Worm (Caenorhabditis elegans): ENCODE results near the gene C55A6.11.

DNA sequence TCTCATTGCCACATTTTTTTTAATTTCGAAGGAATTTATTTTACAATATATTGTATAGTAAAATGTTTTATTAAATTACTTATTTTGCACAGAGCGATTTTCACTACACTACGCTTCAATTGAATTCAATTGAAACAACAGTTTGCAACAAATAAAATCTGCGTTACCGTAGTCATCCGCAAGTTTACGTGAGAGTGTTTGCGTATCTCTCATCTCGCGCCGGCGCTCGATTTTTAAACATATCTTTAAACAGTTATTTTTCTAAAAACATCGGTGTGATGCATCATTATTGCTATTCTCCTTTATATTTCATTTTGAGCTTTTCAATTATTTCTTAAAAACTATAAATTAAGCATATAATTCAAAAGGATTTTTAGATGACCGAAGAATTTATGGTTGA, 33.9 kb downstream of the C55A6.11 start, which contains the start of gene duo-1:
- TF ChIP-seq B0310.2 (tag; optimal IDR thresholded peaks at IDR 0.05) (no peak), ama-1 (optimal IDR thresholded peaks at IDR 0.05) (no peak), ceh-13 (GFP tag; optimal IDR thresholded peaks at IDR 0.05) (no peak), F13C5.2 (tag; optimal IDR thresholded peaks at IDR 0.05) (no peak), scrt-1 (GFP tag; IDR thresholded peaks at IDR 0.05) (no peak), tbx-37 (GFP tag; conservative IDR thresholded peaks at IDR 0.05) (no peak), ceh-36 (tag; optimal IDR thresholded peaks at IDR 0.05) (no peak), sea-1 (GFP tag; conservative IDR thresholded peaks at IDR 0.05) (no peak), flt-1 (GFP tag; IDR thresholded peaks at IDR 0.05) (no peak), pes-1 (GFP tag; IDR thresholded peaks at IDR 0.05) (no peak), ets-7 (tag; optimal IDR thresholded peaks at IDR 0.05) (no peak)

All from whole organism, early embryonic.